Worm (Caenorhabditis elegans) whole organism, L1 larva: Measurements from ENCODE around the gene fbxa-59.

Experiments
- F16B12.6 ChIP-seq: fragments of 150-350 bp; optimal IDR thresholded peaks from 2 replicates; lab custom pipeline; 2014; ENCODE audit warnings: missing biosample characterization, missing genetic modification characterization
- aly-2 ChIP-seq: fragments of 150-350 bp; optimal IDR thresholded peaks from 2 replicates; lab custom pipeline; 2014; ENCODE audit warnings: missing biosample characterization, missing genetic modification characterization
- ceh-63 ChIP-seq: fragments of 200-800 bp; sonication (Bioruptor generic); optimal IDR thresholded peaks from 2 replicates; lab custom pipeline; 2018; ENCODE audit warnings: mild to moderate bottlenecking, missing genetic modification characterization, missing compliant biosample characterization
- ceh-8 ChIP-seq: fragments of 200-800 bp; sonication (Bioruptor generic); optimal IDR thresholded peaks from 2 replicates; lab custom pipeline; 2018; ENCODE audit warnings: mild to moderate bottlenecking, missing genetic modification characterization, moderate library complexity, missing compliant biosample characterization
- ceh-82 ChIP-seq, 3 experiments: fragments of 150-350 bp in 1 of 3; sonication (generic microtip) in 2 of 3; optimal IDR thresholded peaks; 2 replicates each; lab custom pipeline; 2014 to 2017; ENCODE audit warnings: missing biosample characterization in 3 of 3, missing genetic modification characterization in 3 of 3
- ceh-90 ChIP-seq: sonication (generic microtip); optimal IDR thresholded peaks from 2 replicates; lab custom pipeline; 2016; ENCODE audit warnings: missing genetic modification characterization, missing compliant biosample characterization
- ces-1 ChIP-seq: fragments of 150-350 bp; optimal IDR thresholded peaks from 2 replicates; lab custom pipeline; 2014; ENCODE audit warnings: missing biosample characterization, missing genetic modification reagents, missing genetic modification characterization
- dpl-1 ChIP-seq, 3 experiments: fragments of 150-350 bp in 2 of 3; sonication (generic microtip) in 1 of 3; optimal IDR thresholded peaks; 2 replicates each; lab custom pipeline; 2014 to 2017; ENCODE audit warnings: missing biosample characterization in 3 of 3, missing genetic modification characterization in 3 of 3, missing genetic modification reagents in 3 of 3
- dsc-1 ChIP-seq: sonication (generic microtip); optimal IDR thresholded peaks from 2 replicates; lab custom pipeline; 2016; ENCODE audit warnings: mild to moderate bottlenecking, missing genetic modification characterization, missing compliant biosample characterization
- efl-1 ChIP-seq, 4 experiments: fragments of 150-350 bp; optimal IDR thresholded peaks in 3 of 4; peaks in 1 of 4; 1 replicate in 1 of 4; 2 replicates in 3 of 4; lab custom pipeline; 2014; ENCODE audit warnings: missing biosample characterization in 2 of 4, missing genetic modification characterization in 2 of 4, missing genetic modification reagents in 2 of 4
- egl-13 ChIP-seq: sonication (generic microtip); optimal IDR thresholded peaks from 2 replicates; lab custom pipeline; 2016; ENCODE audit warnings: missing genotype, missing genetic modification reagents, missing genetic modification characterization, missing compliant biosample characterization
- egl-27 ChIP-seq, 2 experiments: fragments of 150-350 bp in 1 of 2; sonication (generic microtip); optimal IDR thresholded peaks; 3 replicates each; lab custom pipeline; 2017 to 2018; ENCODE audit warnings: missing biosample characterization in 2 of 2, missing genetic modification characterization in 2 of 2, missing genetic modification reagents in 2 of 2
- elt-2 ChIP-seq: sonication (generic microtip); optimal IDR thresholded peaks from 2 replicates; lab custom pipeline; 2016; ENCODE audit warnings: missing genetic modification characterization, mild to moderate bottlenecking, inconsistent platforms, missing compliant biosample characterization, missing genetic modification reagents
- fkh-10 ChIP-seq: sonication (generic microtip); optimal IDR thresholded peaks from 2 replicates; lab custom pipeline; 2017; ENCODE audit warnings: missing biosample characterization, missing genetic modification reagents, missing genetic modification characterization
- fkh-8 ChIP-seq: sonication (generic microtip); optimal IDR thresholded peaks from 2 replicates; lab custom pipeline; 2016; ENCODE audit warnings: mild to moderate bottlenecking, missing genetic modification characterization, missing compliant biosample characterization
- hlh-4 ChIP-seq: sonication (generic microtip); optimal IDR thresholded peaks from 2 replicates; lab custom pipeline; 2016; ENCODE audit warnings: mild to moderate bottlenecking, missing genetic modification characterization, missing compliant biosample characterization
- irx-1 ChIP-seq: sonication (generic microtip); optimal IDR thresholded peaks from 2 replicates; lab custom pipeline; 2016; ENCODE audit warnings: missing genetic modification characterization, missing compliant biosample characterization
- isw-1 ChIP-seq: fragments of 200-800 bp; sonication (Bioruptor generic); IDR thresholded peaks from 2 replicates; pipeline ENCODE4 v1.3.6; 2022; ENCODE audit warnings: missing genetic modification characterization, missing compliant biosample characterization
- jun-1 ChIP-seq: fragments of 150-350 bp; optimal IDR thresholded peaks from 2 replicates; lab custom pipeline; 2014; ENCODE audit warnings: missing biosample characterization, missing genetic modification reagents, missing genetic modification characterization
- lin-14 ChIP-seq: fragments of 200-800 bp; sonication (Bioruptor generic); optimal IDR thresholded peaks from 2 replicates; lab custom pipeline; 2018; ENCODE audit warnings: mild to moderate bottlenecking, missing genetic modification characterization, moderate library complexity, missing compliant biosample characterization
- lin-35 ChIP-seq, 2 experiments: fragments of 150-350 bp; optimal IDR thresholded peaks; 2 replicates each; lab custom pipeline; 2014; ENCODE audit warnings: missing biosample characterization in 2 of 2, missing genetic modification characterization in 2 of 2, missing genetic modification reagents in 2 of 2
- lsy-2 ChIP-seq, 2 experiments: fragments of 150-350 bp; optimal IDR thresholded peaks; 2 replicates each; lab custom pipeline; 2014; ENCODE audit warnings: missing biosample characterization in 2 of 2, missing genetic modification characterization in 2 of 2
- mep-1 ChIP-seq: fragments of 150-350 bp; optimal IDR thresholded peaks from 2 replicates; lab custom pipeline; 2014; ENCODE audit warnings: missing biosample characterization, missing genetic modification characterization
- nhr-12 ChIP-seq: sonication (generic microtip); optimal IDR thresholded peaks from 2 replicates; lab custom pipeline; 2017; ENCODE audit warnings: missing biosample characterization, missing genetic modification characterization
- nhr-19 ChIP-seq: fragments of 200-800 bp; sonication (Bioruptor generic); conservative IDR thresholded peaks from 2 replicates; pipeline ENCODE4 v1.3.6; 2022; ENCODE audit warnings: missing genetic modification characterization, missing compliant biosample characterization
- nhr-237 ChIP-seq: fragments of 150-350 bp; optimal IDR thresholded peaks from 2 replicates; lab custom pipeline; 2014; ENCODE audit warnings: missing biosample characterization, missing genetic modification characterization
- nhr-28 ChIP-seq: fragments of 150-350 bp; optimal IDR thresholded peaks from 2 replicates; lab custom pipeline; 2014; ENCODE audit warnings: missing biosample characterization, missing genetic modification characterization
- nhr-76 ChIP-seq: sonication (generic microtip); optimal IDR thresholded peaks from 2 replicates; lab custom pipeline; 2017; ENCODE audit warnings: missing biosample characterization, missing genetic modification characterization
- pag-3 ChIP-seq: sonication (generic microtip); optimal IDR thresholded peaks from 2 replicates; lab custom pipeline; 2017; ENCODE audit warnings: missing genetic modification characterization, mild to moderate bottlenecking, missing compliant biosample characterization, antibody characterized with exemption, borderline replicate concordance; ENCODE audit not compliant: insufficient read depth
- rnt-1 ChIP-seq: sonication (generic microtip); optimal IDR thresholded peaks from 2 replicates; lab custom pipeline; 2016; ENCODE audit warnings: mild to moderate bottlenecking, missing genetic modification characterization, moderate library complexity, missing compliant biosample characterization
- skn-1 ChIP-seq: fragments of 150-350 bp; optimal IDR thresholded peaks from 2 replicates; lab custom pipeline; 2014; ENCODE audit warnings: missing biosample characterization, missing genetic modification characterization
- snpc-4 ChIP-seq: fragments of 150-350 bp; optimal IDR thresholded peaks from 2 replicates; lab custom pipeline; 2014; ENCODE audit warnings: missing biosample characterization, missing genetic modification characterization
- snu-23 ChIP-seq: sonication (generic microtip); optimal IDR thresholded peaks from 2 replicates; lab custom pipeline; 2016; ENCODE audit warnings: missing genetic modification characterization, missing compliant biosample characterization
- sptf-1 ChIP-seq: fragments of 150-350 bp; optimal IDR thresholded peaks from 2 replicates; lab custom pipeline; 2014; ENCODE audit warnings: missing biosample characterization, missing genetic modification characterization
- swsn-7 ChIP-seq: sonication (generic microtip); optimal IDR thresholded peaks from 2 replicates; lab custom pipeline; 2016; ENCODE audit warnings: missing genetic modification characterization, missing compliant biosample characterization
- tbx-2 ChIP-seq: sonication (generic microtip); optimal IDR thresholded peaks from 2 replicates; lab custom pipeline; 2016; ENCODE audit warnings: missing genetic modification characterization, missing compliant biosample characterization
- zag-1 ChIP-seq: fragments of 150-350 bp; optimal IDR thresholded peaks from 2 replicates; lab custom pipeline; 2014; ENCODE audit warnings: missing biosample characterization, missing genetic modification characterization

The fbxa-59 gene

ce11 chrIII:961948-962347 lies 18.7 kb upstream of the fbxa-59 start, which contains the start of gene fbxa-51:
fbxa-51 (plus strand) TSS chrIII:962269.
- TF ChIP-seq ceh-90, result no peak
- no peak for TF ChIP-seq skn-1 (tag; lab: Kevin White, UChicago)
- no peak for TF ChIP-seq fkh-10 (GFP tag; lab: Kevin White, UChicago)
- no peak for TF ChIP-seq sptf-1 (tag; lab: Kevin White, UChicago)
- no peak for TF ChIP-seq nhr-237
- no peak for TF ChIP-seq egl-27 (tag; optimal IDR thresholded peaks at IDR 0.05; lab: Kevin White, UChicago)
- no peak for TF ChIP-seq ceh-8 (GFP tag; lab: Kevin White, UChicago)
- TF ChIP-seq zag-1, result no peak
- TF ChIP-seq aly-2 (tag; lab: Kevin White, UChicago), result no peak
- no peak for TF ChIP-seq ceh-63 (GFP tag; lab: Kevin White, UChicago)
- TF ChIP-seq nhr-19 (GFP tag; lab: Robert Waterston, UW), result no peak
- no peak for TF ChIP-seq hlh-4 (tag; lab: Kevin White, UChicago)
- TF ChIP-seq nhr-76 (tag; lab: Kevin White, UChicago), result no peak
- no peak for TF ChIP-seq jun-1
- no peak for TF ChIP-seq ces-1 (GFP tag; lab: Kevin White, UChicago)
- TF ChIP-seq nhr-28, result no peak
- no peak for TF ChIP-seq lin-14 (GFP tag; lab: Kevin White, UChicago)
- TF ChIP-seq fkh-8 (tag; lab: Kevin White, UChicago), result no peak
- TF ChIP-seq snpc-4 (tag; lab: Kevin White, UChicago), result no peak
- TF ChIP-seq, all 84 proteins: peak for 0

DNA sequence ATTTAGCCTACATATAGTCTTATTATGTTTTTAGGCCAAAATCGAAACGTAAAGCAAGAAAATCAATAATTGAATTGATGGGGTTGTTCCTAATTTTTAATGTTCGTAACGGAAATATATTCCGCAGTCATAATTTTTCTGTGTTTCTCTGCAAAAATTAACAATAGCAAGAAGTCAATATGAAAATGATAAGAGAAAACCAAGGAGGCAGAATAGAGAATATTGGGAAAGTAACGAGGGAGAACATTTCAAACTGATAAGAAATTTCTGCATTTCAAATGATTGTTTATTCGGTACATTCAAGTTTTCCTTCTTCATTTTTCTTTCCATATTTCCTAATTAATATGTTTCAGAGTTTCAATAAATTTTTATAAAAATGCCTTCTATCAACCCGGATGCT lies 12.7 kb upstream of the fbxa-59 start, which contains the start of gene fbxa-54:
Gene fbxa-54, plus strand, starts transcription at position 354 of the 400 bp plus-strand sequence.
- TF ChIP-seq egl-13 (no peak), elt-2 (peak; percentile 36), isw-1 (GFP tag; lab: Robert Waterston, UW) (no peak)

- TF ChIP-seq rnt-1 (tag; lab: Kevin White, UChicago) (no peak), swsn-7 (tag; lab: Kevin White, UChicago) (no peak), ceh-8 (GFP tag; lab: Kevin White, UChicago) (no peak)
Measured at ce11 chrIII:954553-954952, 11.3 kb upstream of the fbxa-59 start, which contains the start of the genes T12B5.15 and T12B5.14. T12B5.15 (minus strand) TSS chrIII:954653. T12B5.14 (plus strand) TSS chrIII:954873.

DNA sequence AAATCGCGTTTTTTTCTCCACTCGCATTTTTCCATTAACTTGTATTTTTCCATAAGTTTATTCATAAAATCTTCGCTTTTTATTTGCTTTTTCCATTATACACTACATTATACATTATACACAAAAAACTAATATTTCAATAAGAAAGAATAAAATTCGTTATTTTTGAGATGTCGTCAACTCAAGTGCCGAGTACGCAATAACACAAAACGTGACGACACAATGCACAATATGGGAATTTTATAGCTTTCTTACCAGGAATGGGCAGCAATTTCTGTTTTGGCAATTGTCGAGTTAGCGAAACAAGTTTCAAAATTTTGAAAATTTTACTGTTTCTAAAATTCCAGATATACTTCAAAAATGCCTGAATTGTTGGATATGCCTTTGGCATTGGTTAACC lies 8.9 kb upstream of the fbxa-59 start, which contains the start of gene fbxa-10:
Gene fbxa-10, plus strand, starts transcription at position 207 of the 400 bp plus-strand sequence.
- TF ChIP-seq snu-23 (no peak), pag-3 (tag; lab: Kevin White, UChicago) (no peak), snpc-4 (tag; lab: Kevin White, UChicago) (no peak), dsc-1 (tag; lab: Kevin White, UChicago) (peak; percentile 25), ces-1 (GFP tag; lab: Kevin White, UChicago) (no peak), aly-2 (tag; lab: Kevin White, UChicago) (no peak), mep-1 (tag; lab: Kevin White, UChicago) (peak; percentile 51), swsn-7 (tag; lab: Kevin White, UChicago) (peak; percentile 30), nhr-12 (tag; lab: Kevin White, UChicago) (no peak), tbx-2 (tag; lab: Kevin White, UChicago) (peak; percentile 19), efl-1 (optimal IDR thresholded peaks at IDR 0.05; lab: Kevin White, UChicago) (peak; percentile 25 to 45), efl-1 (GFP tag; optimal IDR thresholded peaks at IDR 0.05 in 1 of 2; lab: Kevin White, UChicago) (peak; percentile 31 to 94), dpl-1 (GFP tag; optimal IDR thresholded peaks at IDR 0.05; lab: Kevin White, UChicago) (peak in 2 of 3 experiments; percentile 37 to 54), irx-1 (tag; lab: Kevin White, UChicago) (no peak), ceh-63 (GFP tag; lab: Kevin White, UChicago) (no peak), ceh-82 (tag; optimal IDR thresholded peaks at IDR 0.05; lab: Kevin White, UChicago) (peak in 1 of 3 experiments; percentile 5), F16B12.6 (tag; lab: Kevin White, UChicago) (peak; percentile 87), lin-35 (GFP tag; optimal IDR thresholded peaks at IDR 0.05; lab: Kevin White, UChicago) (peak; percentile 30 to 39), lsy-2 (tag; optimal IDR thresholded peaks at IDR 0.05; lab: Kevin White, UChicago) (peak; percentile 54 to 68)
